Fruit fly (Drosophila melanogaster): ENCODE measurements around the gene Vti1a.
A peak's percentile ranks its signal among the peaks of the same experiment; 100 is the strongest.

dm6 chr3L:642146-642864 is 50.4 kb downstream of the Vti1a start:
- TF ChIP-seq CG34367 (tag; optimal IDR thresholded peaks at IDR 0.05) (peak; percentile 23), EcR (GFP tag; optimal IDR thresholded peaks at IDR 0.05) (no peak), CG15710 (tag; optimal IDR thresholded peaks at IDR 0.05) (peak; percentile 39), Ets98B (GFP tag; IDR thresholded peaks at IDR 0.05) (no peak), rn (GFP tag; IDR thresholded peaks at IDR 0.05) (no peak), Snoo (tag; optimal IDR thresholded peaks at IDR 0.05) (no peak), fd96Ca (GFP tag; IDR thresholded peaks at IDR 0.05) (no peak), CG32121 (GFP tag; IDR thresholded peaks at IDR 0.05) (no peak)
